Fruit fly (Drosophila melanogaster) whole organism, embryonic: ENCODE measurements around the gene CG4041.

Experiments used
- CG10321 ChIP-seq: fragments of 200-800 bp; sonication (Bioruptor generic); IDR thresholded peaks from 2 replicates; pipeline ENCODE4 v1.3.6; 2022; ENCODE audit warnings: missing biosample characterization, missing genetic modification characterization
- CG10462 ChIP-seq: fragments of 200-800 bp; sonication (Bioruptor generic); optimal IDR thresholded peaks from 2 replicates; lab custom pipeline; 2016; ENCODE audit warnings: missing biosample characterization, missing genetic modification characterization
- CG1603 ChIP-seq: fragments of 200-800 bp; sonication (Bioruptor generic); optimal IDR thresholded peaks from 2 replicates; lab custom pipeline; 2019; ENCODE audit warnings: missing biosample characterization, mild to moderate bottlenecking, missing genetic modification characterization, moderate library complexity
- CG16863 ChIP-seq: fragments of 200-800 bp; sonication (Bioruptor generic); optimal IDR thresholded peaks from 3 replicates; lab custom pipeline; 2016; ENCODE audit warnings: missing biosample characterization, missing genetic modification characterization
- CG17802 ChIP-seq: fragments of 200-800 bp; sonication (Bioruptor generic); optimal IDR thresholded peaks from 2 replicates; lab custom pipeline; 2018; ENCODE audit warnings: missing biosample characterization, mild to moderate bottlenecking, missing genetic modification characterization, moderate library complexity
- CG17829 ChIP-seq: fragments of 200-800 bp; optimal IDR thresholded peaks from 2 replicates; lab custom pipeline; 2019; ENCODE audit warnings: missing biosample characterization, mild to moderate bottlenecking, missing genetic modification characterization, moderate library complexity
- CG1792 ChIP-seq: fragments of 200-800 bp; sonication (Bioruptor generic); optimal IDR thresholded peaks from 2 replicates; lab custom pipeline; 2016; ENCODE audit warnings: missing biosample characterization, missing genetic modification characterization
- CG2129 ChIP-seq: fragments of 200-800 bp; sonication (Bioruptor generic); IDR thresholded peaks from 2 replicates; pipeline ENCODE4 v1.3.6; 2022; ENCODE audit warnings: missing biosample characterization, missing genetic modification characterization; ENCODE audit not compliant: partially characterized antibody
- CG34224 ChIP-seq: fragments of 200-800 bp; sonication (Bioruptor generic); IDR thresholded peaks from 3 replicates; pipeline ENCODE4 v1.3.6; 2022; ENCODE audit warnings: missing biosample characterization, missing genetic modification characterization; ENCODE audit not compliant: partially characterized antibody
- CG4282 ChIP-seq: fragments of 200-800 bp; sonication (Bioruptor generic); optimal IDR thresholded peaks from 2 replicates; lab custom pipeline; 2016; ENCODE audit warnings: missing biosample characterization, missing genetic modification characterization
- CG4424 ChIP-seq: fragments of 200-800 bp; sonication (Bioruptor generic); optimal IDR thresholded peaks from 3 replicates; lab custom pipeline; 2016; ENCODE audit warnings: missing biosample characterization, missing genetic modification characterization
- CG5180 ChIP-seq: fragments of 200-800 bp; sonication (Bioruptor generic); optimal IDR thresholded peaks from 3 replicates; lab custom pipeline; 2017; ENCODE audit warnings: missing biosample characterization, missing genetic modification characterization, mild to moderate bottlenecking, moderate library complexity, missing genetic modification reagents
- CG5245 ChIP-seq: fragments of 200-800 bp; sonication (Bioruptor generic); optimal IDR thresholded peaks from 3 replicates; lab custom pipeline; 2016; ENCODE audit warnings: missing biosample characterization, missing genetic modification characterization
- CG6654 ChIP-seq: fragments of 200-800 bp; sonication (Bioruptor generic); optimal IDR thresholded peaks from 2 replicates; lab custom pipeline; 2017; ENCODE audit warnings: missing biosample characterization, mild to moderate bottlenecking, missing genetic modification characterization
- CG6765 ChIP-seq: fragments of 200-800 bp; sonication (Bioruptor generic); optimal IDR thresholded peaks from 3 replicates; lab custom pipeline; 2017; ENCODE audit warnings: missing biosample characterization, mild to moderate bottlenecking, missing genetic modification characterization
- CG8359 ChIP-seq: fragments of 200-800 bp; sonication (Bioruptor generic); optimal IDR thresholded peaks from 2 replicates; lab custom pipeline; 2017; ENCODE audit warnings: missing biosample characterization, mild to moderate bottlenecking, missing genetic modification characterization, borderline replicate concordance
- CG8388 ChIP-seq: fragments of 200-800 bp; sonication (Bioruptor generic); optimal IDR thresholded peaks from 2 replicates; lab custom pipeline; 2019; ENCODE audit warnings: missing biosample characterization, mild to moderate bottlenecking, missing genetic modification characterization, moderate library complexity
- CG8924 ChIP-seq: fragments of 200-800 bp; optimal IDR thresholded peaks from 3 replicates; lab custom pipeline; 2019; ENCODE audit warnings: missing biosample characterization, mild to moderate bottlenecking, missing genetic modification characterization, moderate library complexity
- Doc3 ChIP-seq: fragments of 200-800 bp; sonication (Bioruptor generic); IDR thresholded peaks from 3 replicates; pipeline ENCODE4 v1.3.6; 2022; ENCODE audit warnings: missing biosample characterization, missing genetic modification characterization; ENCODE audit not compliant: partially characterized antibody
- Dref ChIP-seq: fragments of 200-800 bp; sonication (Bioruptor generic); IDR thresholded peaks from 2 replicates; pipeline ENCODE4 v1.3.6; 2022; ENCODE audit warnings: missing biosample characterization, missing genetic modification characterization
- H15 ChIP-seq: fragments of 200-800 bp; sonication (Bioruptor generic); IDR thresholded peaks from 3 replicates; pipeline ENCODE4 v1.3.6; 2022; ENCODE audit warnings: missing biosample characterization, missing genetic modification characterization
- Kr ChIP-seq: fragments of 200-800 bp; sonication (Bioruptor generic); optimal IDR thresholded peaks from 2 replicates; lab custom pipeline; 2017; ENCODE audit warnings: missing biosample characterization, mild to moderate bottlenecking, missing genetic modification characterization
- NC2β ChIP-seq: fragments of 200-800 bp; sonication (Bioruptor generic); optimal IDR thresholded peaks from 2 replicates; lab custom pipeline; 2016; ENCODE audit warnings: missing biosample characterization, missing genetic modification characterization
- NK7.1 ChIP-seq: fragments of 200-800 bp; sonication (Bioruptor generic); optimal IDR thresholded peaks from 3 replicates; lab custom pipeline; 2016; ENCODE audit warnings: missing biosample characterization, missing genetic modification characterization
- Oli ChIP-seq: fragments of 200-800 bp; sonication (Bioruptor generic); optimal IDR thresholded peaks from 2 replicates; lab custom pipeline; 2018; ENCODE audit warnings: missing biosample characterization, mild to moderate bottlenecking, missing genetic modification characterization, moderate library complexity
- PHDP ChIP-seq: fragments of 200-800 bp; sonication (Bioruptor generic); optimal IDR thresholded peaks from 3 replicates; lab custom pipeline; 2018; ENCODE audit warnings: missing biosample characterization, mild to moderate bottlenecking, missing genetic modification characterization, moderate library complexity
- Rx ChIP-seq: fragments of 200-800 bp; sonication (Bioruptor generic); IDR thresholded peaks from 2 replicates; pipeline ENCODE4 v1.3.6; 2022; ENCODE audit warnings: missing biosample characterization, missing genetic modification characterization
- Six4 ChIP-seq: fragments of 200-800 bp; sonication (Bioruptor generic); optimal IDR thresholded peaks from 2 replicates; lab custom pipeline; 2016; ENCODE audit warnings: missing biosample characterization, missing genetic modification characterization
- Usf ChIP-seq: fragments of 200-800 bp; sonication (Bioruptor generic); optimal IDR thresholded peaks from 2 replicates; lab custom pipeline; 2017; ENCODE audit warnings: missing genotype, missing biosample characterization, missing genetic modification characterization
- Vsx1 ChIP-seq: fragments of 200-800 bp; sonication (Bioruptor generic); optimal IDR thresholded peaks from 2 replicates; lab custom pipeline; 2017; ENCODE audit warnings: missing biosample characterization, mild to moderate bottlenecking, missing genetic modification characterization, missing genetic modification reagents
- YL-1 ChIP-seq: fragments of 200-800 bp; sonication (Bioruptor generic); optimal IDR thresholded peaks from 3 replicates; lab custom pipeline; 2017; ENCODE audit warnings: missing biosample characterization, mild to moderate bottlenecking, missing genetic modification characterization
- ac ChIP-seq: fragments of 200-800 bp; sonication (Bioruptor generic); optimal IDR thresholded peaks from 3 replicates; lab custom pipeline; 2017; ENCODE audit warnings: missing biosample characterization, mild to moderate bottlenecking, missing genetic modification characterization
- btn ChIP-seq: fragments of 200-800 bp; sonication (Bioruptor generic); optimal IDR thresholded peaks from 2 replicates; lab custom pipeline; 2016; ENCODE audit warnings: missing biosample characterization, missing genetic modification characterization
- cad ChIP-seq: fragments of >200 bp; optimal IDR thresholded peaks from 2 replicates; lab custom pipeline; 2017; ENCODE audit warnings: missing biosample characterization, missing genetic modification characterization
- cato ChIP-seq: fragments of 200-800 bp; sonication (Bioruptor generic); optimal IDR thresholded peaks from 2 replicates; lab custom pipeline; 2016; ENCODE audit warnings: missing biosample characterization, missing genetic modification characterization, borderline replicate concordance
- chm ChIP-seq: fragments of 200-800 bp; sonication (Bioruptor generic); IDR thresholded peaks from 2 replicates; pipeline ENCODE4 v1.3.6; 2022; ENCODE audit warnings: missing biosample characterization, missing genetic modification characterization
- croc ChIP-seq: fragments of 200-800 bp; sonication (Bioruptor generic); conservative IDR thresholded peaks from 3 replicates; pipeline ENCODE4 v1.3.6; 2022; ENCODE audit warnings: missing biosample characterization, missing genetic modification characterization
- dati ChIP-seq: fragments of 200-800 bp; sonication (Bioruptor generic); IDR thresholded peaks from 2 replicates; pipeline ENCODE4 v1.3.6; 2022; ENCODE audit warnings: missing biosample characterization, missing genetic modification characterization
- disco-r ChIP-seq: fragments of 200-800 bp; sonication (Bioruptor generic); optimal IDR thresholded peaks from 2 replicates; lab custom pipeline; 2016; ENCODE audit warnings: missing biosample characterization, missing genetic modification characterization
- dm ChIP-seq: fragments of 200-800 bp; sonication (Bioruptor generic); optimal IDR thresholded peaks from 3 replicates; lab custom pipeline; 2016; ENCODE audit warnings: missing biosample characterization, missing genetic modification characterization
- dmrt11E ChIP-seq: fragments of 200-800 bp; sonication (Bioruptor generic); optimal IDR thresholded peaks from 3 replicates; lab custom pipeline; 2018; ENCODE audit warnings: missing biosample characterization, mild to moderate bottlenecking, missing genetic modification characterization, moderate library complexity
- dpn ChIP-seq, 2 experiments: fragments of 200-800 bp; sonication (Bioruptor generic); optimal IDR thresholded peaks; 3 replicates each; lab custom pipeline; 2016; ENCODE audit warnings: missing biosample characterization in 2 of 2, missing genetic modification characterization in 2 of 2
- eve ChIP-seq, 2 experiments: fragments of >200 bp; optimal IDR thresholded peaks; 2 replicates each; lab custom pipeline; 2017; ENCODE audit warnings: missing biosample characterization in 2 of 2, missing genetic modification characterization in 2 of 2
- fd64A ChIP-seq: fragments of 200-800 bp; sonication (Bioruptor generic); optimal IDR thresholded peaks from 3 replicates; lab custom pipeline; 2018; ENCODE audit warnings: missing biosample characterization, mild to moderate bottlenecking, missing genetic modification characterization
- h ChIP-seq: fragments of >200 bp; optimal IDR thresholded peaks from 2 replicates; lab custom pipeline; 2017
- ind ChIP-seq: fragments of 200-800 bp; sonication (Bioruptor generic); optimal IDR thresholded peaks from 3 replicates; lab custom pipeline; 2016; ENCODE audit warnings: missing biosample characterization, missing genetic modification characterization
- insv ChIP-seq, 2 experiments: fragments of 200-800 bp; sonication (Bioruptor generic); optimal IDR thresholded peaks; 3 replicates each; lab custom pipeline; 2016 to 2018; ENCODE audit warnings: missing biosample characterization in 2 of 2, missing genetic modification characterization in 2 of 2
- pum ChIP-seq: fragments of 200-800 bp; sonication (Bioruptor generic); optimal IDR thresholded peaks from 2 replicates; lab custom pipeline; 2016; ENCODE audit warnings: missing biosample characterization, missing genetic modification characterization
- ro ChIP-seq: fragments of 200-800 bp; sonication (Bioruptor generic); IDR thresholded peaks from 2 replicates; pipeline ENCODE4 v1.3.6; 2022; ENCODE audit warnings: missing biosample characterization, missing genetic modification characterization
- sob ChIP-seq: fragments of 200-800 bp; sonication (Bioruptor generic); IDR thresholded peaks from 2 replicates; pipeline ENCODE4 v1.3.6; 2022; ENCODE audit warnings: missing biosample characterization, missing genetic modification characterization
- ssp ChIP-seq: fragments of 200-800 bp; sonication (Bioruptor generic); IDR thresholded peaks from 2 replicates; pipeline ENCODE4 v1.3.6; 2022; ENCODE audit warnings: missing biosample characterization, missing genetic modification characterization
- zfh2 ChIP-seq: fragments of 200-800 bp; sonication (Bioruptor generic); optimal IDR thresholded peaks from 2 replicates; lab custom pipeline; 2016; ENCODE audit warnings: missing biosample characterization, missing genetic modification characterization

Gene CG4041

dm6 chrX:4906573-4906972, 11.7 kb downstream of the CG4041 start, which contains the start of gene CG6927 (continued):
- no peak for TF ChIP-seq CG16863 (GFP tag; lab: Kevin White, UChicago)
- TF ChIP-seq Doc3 (GFP tag; lab: Robert Waterston, UW), result no peak
- no peak for TF ChIP-seq cad
- peak; percentile 1 for TF ChIP-seq Usf (GFP tag; lab: Kevin White, UChicago)
- TF ChIP-seq PHDP, result peak; percentile 66
- TF ChIP-seq cato (GFP tag; lab: Kevin White, UChicago), result no peak
- TF ChIP-seq YL-1, result no peak
- TF ChIP-seq CG34224 (GFP tag; lab: Robert Waterston, UW), result no peak
- no peak for TF ChIP-seq CG6765 (GFP tag; lab: Kevin White, UChicago)
- TF ChIP-seq NK7.1 (GFP tag; lab: Kevin White, UChicago), result no peak
- TF ChIP-seq CG8924 (tag; lab: Kevin White, UChicago), result peak; percentile 54
- peak; percentile 66 for TF ChIP-seq CG17829 (tag; lab: Kevin White, UChicago)
- no peak for TF ChIP-seq CG5180
- TF ChIP-seq btn, result no peak
- peak; percentile 71 for TF ChIP-seq croc (GFP tag; lab: Robert Waterston, UW)
- TF ChIP-seq H15 (GFP tag; lab: Robert Waterston, UW), result peak; percentile 89
- peak; percentile 70 to 72 for TF ChIP-seq dpn (GFP tag; optimal IDR thresholded peaks at IDR 0.05; lab: Kevin White, UChicago)
- peak; percentile 69 for TF ChIP-seq dmrt11E
- TF ChIP-seq h (lab: Kevin White, UChicago), result no peak
- peak; percentile 69 for TF ChIP-seq pum
- TF ChIP-seq Kr (GFP tag; lab: Kevin White, UChicago), result no peak
- TF ChIP-seq CG8388 (GFP tag; lab: Kevin White, UChicago), result peak; percentile 55
- peak; percentile 13 for TF ChIP-seq CG10462 (GFP tag; lab: Kevin White, UChicago)
- TF ChIP-seq chm (GFP tag; lab: Robert Waterston, UW), result peak; percentile 83
- TF ChIP-seq NC2β (GFP tag; lab: Kevin White, UChicago), result no peak
- peak; percentile 77 for TF ChIP-seq ro (GFP tag; lab: Robert Waterston, UW)
- TF ChIP-seq zfh2 (GFP tag; lab: Kevin White, UChicago), result no peak
- TF ChIP-seq dm (GFP tag; lab: Kevin White, UChicago), result no peak
- TF ChIP-seq disco-r (GFP tag; lab: Kevin White, UChicago), result no peak
- no peak for TF ChIP-seq fd64A (GFP tag; lab: Kevin White, UChicago)
- TF ChIP-seq Oli (tag; lab: Kevin White, UChicago), result peak; percentile 50
- TF ChIP-seq sob (GFP tag; lab: Robert Waterston, UW), result peak; percentile 97
- no peak for TF ChIP-seq Vsx1
- TF ChIP-seq CG10321 (GFP tag; lab: Robert Waterston, UW), result peak; percentile 60; the same call in 1 of the 2 replicates
- TF ChIP-seq CG8359 (GFP tag; lab: Kevin White, UChicago), result no peak
- peak; percentile 71; the same call in 1 of the 2 replicates for TF ChIP-seq dati (GFP tag; lab: Robert Waterston, UW)
- TF ChIP-seq Dref (GFP tag; lab: Robert Waterston, UW), result no peak
- TF ChIP-seq CG5245 (GFP tag; lab: Kevin White, UChicago), result no peak
- TF ChIP-seq CG2129, result no peak
- TF ChIP-seq CG1603 (tag; lab: Kevin White, UChicago), result peak; percentile 69
- TF ChIP-seq CG4282 (GFP tag; lab: Kevin White, UChicago), result no peak
- no peak for TF ChIP-seq CG17802 (tag; lab: Kevin White, UChicago)
- TF ChIP-seq CG1792, result no peak
- TF ChIP-seq CG6654 (GFP tag; lab: Kevin White, UChicago), result no peak
- TF ChIP-seq ind (GFP tag; lab: Kevin White, UChicago), result peak; percentile 50
- TF ChIP-seq insv (GFP tag; optimal IDR thresholded peaks at IDR 0.05; lab: Kevin White, UChicago), result no peak
- peak; percentile 83 for TF ChIP-seq ssp
- no peak for TF ChIP-seq eve (GFP tag; optimal IDR thresholded peaks at IDR 0.05; lab: Kevin White, UChicago)
- TF ChIP-seq Rx, result peak; percentile 81
- no peak for TF ChIP-seq ac (GFP tag; lab: Kevin White, UChicago)
- TF ChIP-seq CG4424 (GFP tag; lab: Kevin White, UChicago), result peak; percentile 31
- TF ChIP-seq Six4 (GFP tag; lab: Kevin White, UChicago), result no peak
